Fruit fly (Drosophila melanogaster): ENCODE results near the gene Ugt35B1.
A peak's percentile ranks its signal among the peaks of the same experiment; 100 is the strongest.

Gene Ugt35B1

DNA sequence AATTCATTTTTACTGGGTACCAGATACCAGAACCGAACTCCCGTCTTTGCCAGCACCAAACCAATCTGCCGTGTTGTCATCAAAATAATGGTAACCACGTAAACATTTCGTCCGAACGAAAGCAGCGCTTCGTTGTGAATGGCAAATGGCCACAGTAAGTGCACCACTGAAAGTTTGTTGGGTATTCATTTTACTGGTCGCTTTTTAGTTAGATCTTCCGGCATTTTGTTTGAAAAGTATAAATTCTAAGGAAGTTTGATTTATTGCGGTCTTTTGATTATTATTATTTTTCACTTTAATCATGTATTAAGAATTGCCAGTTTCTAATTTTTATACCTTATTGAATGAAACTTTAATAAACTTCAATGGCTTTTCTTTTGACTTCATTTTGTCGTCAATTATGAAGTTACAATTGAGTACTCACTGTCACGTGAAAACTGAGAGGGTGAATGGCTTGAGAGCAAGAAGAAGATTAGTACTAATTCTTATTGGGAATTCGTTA is 44.5 kb upstream of the Ugt35B1 start, which contains the start of gene ZnT86D (continued):
- TF ChIP-seq Drgx (GFP tag; IDR thresholded peaks at IDR 0.05), result no peak
- peak; percentile 29 for TF ChIP-seq twi (tag; optimal IDR thresholded peaks at IDR 0.05)
- peak; percentile 20 for TF ChIP-seq scrt (GFP tag; optimal IDR thresholded peaks at IDR 0.05)
- TF ChIP-seq Bdp1 (GFP tag; optimal IDR thresholded peaks at IDR 0.05), result no peak
- TF ChIP-seq lbe (GFP tag; optimal IDR thresholded peaks at IDR 0.05), result peak; percentile 11
- no peak for TF ChIP-seq CG2129 (GFP tag; IDR thresholded peaks at IDR 0.05; ENCODE audit: partially characterized antibody)
- no peak for TF ChIP-seq Max (GFP tag; optimal IDR thresholded peaks at IDR 0.05)
- TF ChIP-seq CG17359 (tag; optimal IDR thresholded peaks at IDR 0.05), result peak; percentile 51
- TF ChIP-seq sima (GFP tag; optimal IDR thresholded peaks at IDR 0.05), result no peak
- peak; percentile 60; the same call in 2 of the 3 replicates for TF ChIP-seq Mrtf (GFP tag; IDR thresholded peaks at IDR 0.05)
- TF ChIP-seq HLH4C (GFP tag; IDR thresholded peaks at IDR 0.05; ENCODE audit: partially characterized antibody), result no peak
- no peak for TF ChIP-seq wor (GFP tag; IDR thresholded peaks at IDR 0.05)
- TF ChIP-seq Lim3 (GFP tag; IDR thresholded peaks at IDR 0.05), result no peak
- TF ChIP-seq CG3995 (GFP tag; optimal IDR thresholded peaks at IDR 0.05), result peak; percentile 75
- TF ChIP-seq NK7.1 (GFP tag; optimal IDR thresholded peaks at IDR 0.05), result peak; percentile 39
- TF ChIP-seq CG7357 (GFP tag; IDR thresholded peaks at IDR 0.05), result peak; percentile 24; the same call in 1 of the 3 replicates
- TF ChIP-seq CG32772 (GFP tag; IDR thresholded peaks at IDR 0.05), result peak; percentile 39; the same call in 1 of the 2 replicates
- peak; percentile 4 for TF ChIP-seq CG8944 (GFP tag; optimal IDR thresholded peaks at IDR 0.05)
- TF ChIP-seq CG7928 (GFP tag; optimal IDR thresholded peaks at IDR 0.05), result no peak
- peak; percentile 53 to 91 for TF ChIP-seq insv (GFP tag; optimal IDR thresholded peaks at IDR 0.05)
- no peak for TF ChIP-seq ab (GFP tag; optimal IDR thresholded peaks at IDR 0.05)
- TF ChIP-seq CG30431 (GFP tag; optimal IDR thresholded peaks at IDR 0.05), result no peak
- peak; percentile 17 for TF ChIP-seq CG13123 (GFP tag; optimal IDR thresholded peaks at IDR 0.05)
- TF ChIP-seq CG13424 (tag; optimal IDR thresholded peaks at IDR 0.05), result peak; percentile 79
- no peak for TF ChIP-seq inv (GFP tag; IDR thresholded peaks at IDR 0.05; ENCODE audit: partially characterized antibody)
- no peak for TF ChIP-seq CG10565 (GFP tag; optimal IDR thresholded peaks at IDR 0.05)
- TF ChIP-seq CG10366 (GFP tag; IDR thresholded peaks at IDR 0.05), result peak; percentile 30; the same call in 1 of the 2 replicates

dm6 chr3R:11211291-11212061 is 41.4 kb upstream of the Ugt35B1 start:
- TF ChIP-seq Abd-B (GFP tag; optimal IDR thresholded peaks at IDR 0.05), result peak; percentile 76
- no peak for TF ChIP-seq gsb (GFP tag; IDR thresholded peaks at IDR 0.05)
- TF ChIP-seq pan (optimal IDR thresholded peaks at IDR 0.05), result no peak
- TF ChIP-seq pan (GFP tag; optimal IDR thresholded peaks at IDR 0.05 in 1 of 2, IDR thresholded peaks at IDR 0.05 in 1 of 2), result peak in 1 of 2 experiments; percentile 75
- TF ChIP-seq ken (GFP tag; IDR thresholded peaks at IDR 0.05), result peak; percentile 78
- peak; percentile 65; the same call in 2 of the 3 replicates for TF ChIP-seq H15 (GFP tag; IDR thresholded peaks at IDR 0.05)
- TF ChIP-seq p53 (GFP tag; optimal IDR thresholded peaks at IDR 0.05), result no peak
- TF ChIP-seq Rfx (GFP tag; IDR thresholded peaks at IDR 0.05), result peak; percentile 91
- peak; percentile 82 for TF ChIP-seq Xbp1 (GFP tag; optimal IDR thresholded peaks at IDR 0.05)
- TF ChIP-seq CG10274 (GFP tag; optimal IDR thresholded peaks at IDR 0.05), result peak; percentile 33
- no peak for TF ChIP-seq lov (optimal IDR thresholded peaks at IDR 0.05)
- TF ChIP-seq lov (GFP tag; IDR thresholded peaks at IDR 0.05), result peak; percentile 71; the same call in 1 of the 3 replicates
- TF ChIP-seq CG3847 (GFP tag; IDR thresholded peaks at IDR 0.05), result peak; percentile 56
- TF ChIP-seq dimm (GFP tag; IDR thresholded peaks at IDR 0.05), result 0 out of 2 replicates have a peak, but pooled peaks have one; percentile 27
- TF ChIP-seq crp (GFP tag; optimal IDR thresholded peaks at IDR 0.05), result no peak
- TF ChIP-seq slp2 (GFP tag; optimal IDR thresholded peaks at IDR 0.05), result peak; percentile 25
- TF ChIP-seq CG9932 (GFP tag; IDR thresholded peaks at IDR 0.05), result peak; percentile 87
- TF ChIP-seq CG9797 (GFP tag; optimal IDR thresholded peaks at IDR 0.05), result peak; percentile 10
- TF ChIP-seq luna (GFP tag; optimal IDR thresholded peaks at IDR 0.05), result peak; percentile 42
- TF ChIP-seq CG14965 (GFP tag; optimal IDR thresholded peaks at IDR 0.05; ENCODE audit: borderline replicate concordance), result no peak
- TF ChIP-seq CG42726 (GFP tag; IDR thresholded peaks at IDR 0.05; ENCODE audit: partially characterized antibody), result no peak
- peak; percentile 70 for TF ChIP-seq CG7786 (GFP tag; optimal IDR thresholded peaks at IDR 0.05)
- peak; percentile 54; the same call in 1 of the 2 replicates for TF ChIP-seq CG6272 (GFP tag; IDR thresholded peaks at IDR 0.05)
